Worm (Caenorhabditis elegans) whole organism, L4 larva: Measurements from ENCODE around the gene rsa-2.

Experiments used
- F10B5.3 ChIP-seq: sonication (generic microtip); optimal IDR thresholded peaks from 2 replicates; lab custom pipeline; 2016; ENCODE audit warnings: mild to moderate bottlenecking, missing genetic modification characterization, missing compliant biosample characterization
- F44E2.7 ChIP-seq: fragments of 200-800 bp; sonication (Bioruptor generic); IDR thresholded peaks from 2 replicates; pipeline ENCODE4 v2.1.2; 2022; ENCODE audit warnings: missing genetic modification characterization, missing compliant biosample characterization
- R02D3.7 ChIP-seq: fragments of 150-350 bp; sonication (generic microtip); optimal IDR thresholded peaks from 3 replicates; lab custom pipeline; 2014; ENCODE audit warnings: missing biosample characterization, missing genetic modification characterization
- T20F7.1 ChIP-seq: fragments of 200-800 bp; sonication (Bioruptor generic); optimal IDR thresholded peaks from 2 replicates; lab custom pipeline; 2018; ENCODE audit warnings: mild to moderate bottlenecking, missing genetic modification characterization, missing compliant biosample characterization
- T26A8.4 ChIP-seq: fragments of 200-800 bp; sonication (Bioruptor generic); IDR thresholded peaks from 2 replicates; pipeline ENCODE4 v1.3.6; 2022; ENCODE audit warnings: missing genetic modification characterization, missing compliant biosample characterization
- Y75B8A.6 ChIP-seq: fragments of 200-800 bp; sonication (Bioruptor generic); IDR thresholded peaks from 2 replicates; pipeline ENCODE4 v1.3.6; 2022; ENCODE audit warnings: missing genetic modification reagents, missing genetic modification characterization, missing compliant biosample characterization
- ZK337.2 ChIP-seq: fragments of 200-800 bp; sonication (Bioruptor generic); IDR thresholded peaks from 2 replicates; pipeline ENCODE4 v1.3.6; 2022; ENCODE audit warnings: missing genetic modification reagents, missing genetic modification characterization, missing compliant biosample characterization
- ZK546.5 ChIP-seq, 2 experiments: sonication (generic microtip); optimal IDR thresholded peaks; 2 replicates each; lab custom pipeline; 2017; ENCODE audit warnings: missing biosample characterization in 2 of 2, missing genetic modification characterization in 2 of 2
- aha-1 ChIP-seq: fragments of 150-350 bp; peaks from one replicate; lab custom pipeline; 2014; ENCODE audit warnings: missing biosample characterization, missing genetic modification characterization
- aly-2 ChIP-seq: sonication (generic microtip); optimal IDR thresholded peaks from 2 replicates; lab custom pipeline; 2018; ENCODE audit warnings: missing biosample characterization, missing genetic modification characterization
- ama-1 ChIP-seq: fragments of 150-350 bp; optimal IDR thresholded peaks from 2 replicates; lab custom pipeline; 2014; ENCODE audit warnings: inconsistent platforms, mixed read lengths
- arid-1 ChIP-seq: fragments of 200-800 bp; sonication (Bioruptor generic); conservative IDR thresholded peaks from 2 replicates; pipeline ENCODE4 v1.3.6; 2022; ENCODE audit warnings: missing genetic modification reagents, missing genetic modification characterization, missing compliant biosample characterization
- ceh-44 ChIP-seq: fragments of 200-800 bp; sonication (Bioruptor generic); IDR thresholded peaks from 2 replicates; pipeline ENCODE4 v1.3.6; 2022; ENCODE audit warnings: missing genetic modification reagents, missing genetic modification characterization, missing compliant biosample characterization
- ceh-62 ChIP-seq: sonication (generic microtip); optimal IDR thresholded peaks from 2 replicates; lab custom pipeline; 2017; ENCODE audit warnings: missing biosample characterization, missing genetic modification characterization
- ceh-82 ChIP-seq: sonication (generic microtip); optimal IDR thresholded peaks from 2 replicates; lab custom pipeline; 2017; ENCODE audit warnings: missing biosample characterization, missing genetic modification characterization
- ctbp-1 ChIP-seq: fragments of 200-800 bp; sonication (Bioruptor generic); IDR thresholded peaks from 2 replicates; pipeline ENCODE4 v1.3.6; 2022; ENCODE audit warnings: missing genetic modification reagents, missing genetic modification characterization, missing compliant biosample characterization
- daf-16 ChIP-seq, 3 experiments: sonication (generic microtip); optimal IDR thresholded peaks; 2 replicates each; lab custom pipeline; 2016 to 2017; ENCODE audit warnings: missing genetic modification characterization in 3 of 3, missing genetic modification reagents in 3 of 3, mild to moderate bottlenecking in 2 of 3, missing compliant biosample characterization in 2 of 3, missing biosample characterization in 1 of 3, moderate library complexity in 1 of 3
- daf-19 ChIP-seq: fragments of 200-800 bp; sonication (Bioruptor generic); conservative IDR thresholded peaks from 2 replicates; pipeline ENCODE4 v1.3.6; 2022; ENCODE audit warnings: missing genetic modification characterization, missing compliant biosample characterization
- dmd-6 ChIP-seq: fragments of 200-800 bp; sonication (Bioruptor generic); IDR thresholded peaks from 2 replicates; pipeline ENCODE4 v1.3.6; 2022; ENCODE audit warnings: missing genetic modification reagents, missing genetic modification characterization, missing compliant biosample characterization
- dmd-8 ChIP-seq: fragments of 200-800 bp; sonication (Bioruptor generic); IDR thresholded peaks from 2 replicates; pipeline ENCODE4 v1.3.6; 2022; ENCODE audit warnings: missing genetic modification characterization, missing compliant biosample characterization
- dmd-9 ChIP-seq: fragments of 200-800 bp; sonication (Bioruptor generic); IDR thresholded peaks from 2 replicates; pipeline ENCODE4 v1.3.6; 2022; ENCODE audit warnings: missing genetic modification reagents, missing genetic modification characterization, missing compliant biosample characterization
- dpl-1 ChIP-seq: fragments of 150-350 bp; optimal IDR thresholded peaks from 2 replicates; lab custom pipeline; 2014; ENCODE audit warnings: missing biosample characterization, missing genetic modification reagents, missing genetic modification characterization
- duxl-1 ChIP-seq: sonication (generic microtip); optimal IDR thresholded peaks from 2 replicates; lab custom pipeline; 2016; ENCODE audit warnings: mild to moderate bottlenecking, missing genetic modification characterization, moderate library complexity, missing compliant biosample characterization; ENCODE audit not compliant: poor library complexity
- dve-1 ChIP-seq: sonication (generic microtip); optimal IDR thresholded peaks from 2 replicates; lab custom pipeline; 2017; ENCODE audit warnings: antibody characterized with exemption, mild to moderate bottlenecking, missing genetic modification characterization, missing compliant biosample characterization; ENCODE audit not compliant: insufficient read depth
- hmg-1.1 ChIP-seq: fragments of 200-800 bp; sonication (Bioruptor generic); IDR thresholded peaks from 2 replicates; pipeline ENCODE4 v1.3.6; 2022; ENCODE audit warnings: missing genetic modification reagents, missing genetic modification characterization, missing compliant biosample characterization
- jun-1 ChIP-seq: fragments of 150-350 bp; optimal IDR thresholded peaks from 2 replicates; lab custom pipeline; 2014; ENCODE audit warnings: missing biosample characterization, missing genetic modification reagents, missing genetic modification characterization
- lin-13 ChIP-seq: fragments of 150-350 bp; optimal IDR thresholded peaks from 2 replicates; lab custom pipeline; 2014; ENCODE audit warnings: missing biosample characterization, missing genetic modification reagents, missing genetic modification characterization
- lin-38 ChIP-seq: fragments of 200-800 bp; sonication (Bioruptor generic); IDR thresholded peaks from 2 replicates; pipeline ENCODE4 v1.3.6; 2022; ENCODE audit warnings: missing genetic modification reagents, missing genetic modification characterization, missing compliant biosample characterization
- lin-39 ChIP-seq: fragments of 150-350 bp; optimal IDR thresholded peaks from 2 replicates; lab custom pipeline; 2014; ENCODE audit warnings: missing biosample characterization, missing genetic modification reagents, missing genetic modification characterization
- lsy-2 ChIP-seq, 2 experiments: fragments of 150-350 bp in 1 of 2; sonication (generic microtip) in 1 of 2; optimal IDR thresholded peaks; 2 replicates each; lab custom pipeline; 2014 to 2017; ENCODE audit warnings: missing biosample characterization in 2 of 2, missing genetic modification characterization in 2 of 2
- madf-9 ChIP-seq: fragments of 200-800 bp; sonication (Bioruptor generic); conservative IDR thresholded peaks from 2 replicates; pipeline ENCODE4 v1.3.6; 2022; ENCODE audit warnings: missing genetic modification reagents, missing genetic modification characterization, missing compliant biosample characterization
- mdt-29 ChIP-seq: fragments of 200-800 bp; sonication (Bioruptor generic); IDR thresholded peaks from 2 replicates; pipeline ENCODE4 v1.3.6; 2022; ENCODE audit warnings: missing genetic modification reagents, missing genetic modification characterization, missing compliant biosample characterization
- mep-1 ChIP-seq: fragments of 150-350 bp; sonication (generic microtip); optimal IDR thresholded peaks from 3 replicates; lab custom pipeline; 2014; ENCODE audit warnings: missing biosample characterization, missing genetic modification characterization
- nhr-28 ChIP-seq: fragments of 150-350 bp; optimal IDR thresholded peaks from 2 replicates; lab custom pipeline; 2014; ENCODE audit warnings: missing biosample characterization, missing genetic modification characterization
- nhr-42 ChIP-seq: fragments of 200-800 bp; sonication (Bioruptor generic); IDR thresholded peaks from 2 replicates; pipeline ENCODE4 v1.3.6; 2022; ENCODE audit warnings: missing genetic modification characterization, missing compliant biosample characterization
- nhr-48 ChIP-seq: sonication (generic microtip); optimal IDR thresholded peaks from 2 replicates; lab custom pipeline; 2016; ENCODE audit warnings: mild to moderate bottlenecking, missing genetic modification characterization, missing compliant biosample characterization
- nhr-6 ChIP-seq: fragments of 150-350 bp; optimal IDR thresholded peaks from 2 replicates; lab custom pipeline; 2014; ENCODE audit warnings: missing biosample characterization, missing genetic modification characterization
- nhr-76 ChIP-seq: fragments of 150-350 bp; optimal IDR thresholded peaks from 2 replicates; lab custom pipeline; 2014; ENCODE audit warnings: missing biosample characterization, missing genetic modification characterization
- rbr-2 ChIP-seq: sonication (generic microtip); optimal IDR thresholded peaks from 2 replicates; lab custom pipeline; 2016; ENCODE audit warnings: missing genotype, missing genetic modification characterization, missing compliant biosample characterization
- saeg-2 ChIP-seq: fragments of 200-800 bp; sonication (Bioruptor generic); IDR thresholded peaks from 2 replicates; pipeline ENCODE4 v1.3.6; 2022; ENCODE audit warnings: missing genetic modification reagents, missing genetic modification characterization, missing compliant biosample characterization
- sdz-12 ChIP-seq: fragments of 200-800 bp; sonication (Bioruptor generic); optimal IDR thresholded peaks from 2 replicates; lab custom pipeline; 2018; ENCODE audit warnings: mild to moderate bottlenecking, missing genetic modification characterization, missing compliant biosample characterization
- snpc-1.2 ChIP-seq: fragments of 200-800 bp; sonication (Bioruptor generic); IDR thresholded peaks from 2 replicates; pipeline ENCODE4 v1.3.6; 2022; ENCODE audit warnings: missing genetic modification reagents, missing genetic modification characterization, missing compliant biosample characterization
- spr-1 ChIP-seq: sonication (generic microtip); optimal IDR thresholded peaks from 2 replicates; lab custom pipeline; 2016; ENCODE audit warnings: mild to moderate bottlenecking, missing genetic modification characterization, missing compliant biosample characterization
- tag-97 ChIP-seq: fragments of 200-800 bp; sonication (Bioruptor generic); IDR thresholded peaks from 2 replicates; pipeline ENCODE4 v1.3.6; 2022; ENCODE audit warnings: missing genetic modification characterization, missing compliant biosample characterization
- tra-1 ChIP-seq: fragments of 200-800 bp; sonication (Bioruptor generic); IDR thresholded peaks from 2 replicates; pipeline ENCODE4 v1.3.6; 2022; ENCODE audit warnings: missing genetic modification reagents, missing genetic modification characterization, missing compliant biosample characterization
- unc-39 ChIP-seq: sonication (generic microtip); optimal IDR thresholded peaks from 2 replicates; lab custom pipeline; 2017; ENCODE audit warnings: missing biosample characterization, missing genetic modification characterization
- vab-7 ChIP-seq: fragments of 200-800 bp; sonication (Bioruptor generic); IDR thresholded peaks from 2 replicates; pipeline ENCODE4 v1.3.6; 2022; ENCODE audit warnings: missing genetic modification reagents, missing genetic modification characterization, missing compliant biosample characterization
- zag-1 ChIP-seq: fragments of 150-350 bp; optimal IDR thresholded peaks from 2 replicates; lab custom pipeline; 2014; ENCODE audit warnings: missing biosample characterization, missing genetic modification characterization
- zip-11 ChIP-seq: fragments of 200-800 bp; sonication (Bioruptor generic); IDR thresholded peaks from 2 replicates; pipeline ENCODE4 v1.3.6; 2022; ENCODE audit warnings: missing genetic modification characterization, missing compliant biosample characterization
- ztf-11 ChIP-seq: fragments of 150-350 bp; optimal IDR thresholded peaks from 2 replicates; lab custom pipeline; 2014; ENCODE audit warnings: missing biosample characterization, missing genetic modification characterization

Gene rsa-2

ce11 chrIII:11090112-11090648 is 26.9 kb downstream of the rsa-2 start (continued):
- peak; percentile 30 for TF ChIP-seq lin-13
- TF ChIP-seq nhr-76 (tag; lab: Kevin White, UChicago) = no peak
- 0 out of 2 replicates have a peak, but pooled peaks have one; percentile 55 for TF ChIP-seq dmd-8 (GFP tag; lab: Robert Waterston, UW)
- TF ChIP-seq mep-1 (tag; lab: Kevin White, UChicago) = peak; percentile 49
- no peak for TF ChIP-seq R02D3.7 (tag; lab: Kevin White, UChicago)
- no peak for TF ChIP-seq zag-1 (tag; lab: Kevin White, UChicago)
- TF ChIP-seq ceh-62 (tag; lab: Kevin White, UChicago) = no peak
- peak; percentile 19 for TF ChIP-seq sdz-12 (GFP tag; lab: Kevin White, UChicago)
- peak; percentile 70; the same call in 1 of the 2 replicates for TF ChIP-seq snpc-1.2 (GFP tag; lab: Robert Waterston, UW)
- peak; percentile 40 for TF ChIP-seq dve-1
- peak; percentile 45; the same call in 1 of the 2 replicates for TF ChIP-seq nhr-42
- TF ChIP-seq dmd-6 (GFP tag; lab: Robert Waterston, UW) = 0 out of 2 replicates have a peak, but pooled peaks have one; percentile 23
- no peak for TF ChIP-seq daf-19 (GFP tag; lab: Robert Waterston, UW)
- 0 out of 2 replicates have a peak, but pooled peaks have one; percentile 17 for TF ChIP-seq dmd-9 (GFP tag; lab: Robert Waterston, UW)
- peak; percentile 99 for TF ChIP-seq ama-1 (lab: Kevin White, UChicago)
- peak; percentile 48; the same call in 1 of the 2 replicates for TF ChIP-seq ZK337.2 (GFP tag; lab: Robert Waterston, UW)
- no peak for TF ChIP-seq jun-1
- TF ChIP-seq spr-1 (tag; lab: Kevin White, UChicago) = peak; percentile 24
- peak; percentile 37; the same call in 1 of the 2 replicates for TF ChIP-seq mdt-29
- TF ChIP-seq tra-1 (GFP tag; lab: Robert Waterston, UW) = no peak
- TF ChIP-seq duxl-1 (tag; lab: Kevin White, UChicago) = peak; percentile 59
- TF ChIP-seq daf-16 (GFP tag; optimal IDR thresholded peaks at IDR 0.05; lab: Kevin White, UChicago) = no peak
- peak; percentile 64 for TF ChIP-seq daf-16 (tag; optimal IDR thresholded peaks at IDR 0.05; lab: Kevin White, UChicago)
- peak; percentile 65 for TF ChIP-seq T26A8.4 (GFP tag; lab: Robert Waterston, UW)
- no peak for TF ChIP-seq F10B5.3 (tag; lab: Kevin White, UChicago)
- TF ChIP-seq lsy-2 (tag; optimal IDR thresholded peaks at IDR 0.05; lab: Kevin White, UChicago) = peak in 1 of 2 experiments; percentile 54
- TF ChIP-seq lin-38 (GFP tag; lab: Robert Waterston, UW) = peak; percentile 60
- peak; percentile 33; the same call in 1 of the 2 replicates for TF ChIP-seq hmg-1.1 (GFP tag; lab: Robert Waterston, UW)
- TF ChIP-seq ctbp-1 = peak; percentile 24; the same call in 1 of the 2 replicates
- TF ChIP-seq T20F7.1 (GFP tag; lab: Kevin White, UChicago) = no peak
- TF ChIP-seq arid-1 (GFP tag; lab: Robert Waterston, UW) = no peak; the same call in 1 of the 2 replicates
- TF ChIP-seq Y75B8A.6 (GFP tag; lab: Robert Waterston, UW) = no peak
- TF ChIP-seq saeg-2 (GFP tag; lab: Robert Waterston, UW) = no peak
- no peak for TF ChIP-seq zip-11 (GFP tag; lab: Robert Waterston, UW)
- TF ChIP-seq rbr-2 (tag; lab: Kevin White, UChicago) = no peak
- no peak for TF ChIP-seq ceh-82
- TF ChIP-seq dpl-1 (GFP tag; lab: Kevin White, UChicago) = peak; percentile 11
- TF ChIP-seq aha-1 (tag; lab: Kevin White, UChicago) = peak; percentile 63

- TF ChIP-seq madf-9 (GFP tag; lab: Robert Waterston, UW) = no peak
- no peak for TF ChIP-seq tag-97 (GFP tag; lab: Robert Waterston, UW)
- no peak for TF ChIP-seq duxl-1 (tag; lab: Kevin White, UChicago)
- TF ChIP-seq hmg-1.1 (GFP tag; lab: Robert Waterston, UW) = 0 out of 2 replicates have a peak, but pooled peaks have one; percentile 29
- no peak for TF ChIP-seq ztf-11 (tag; lab: Kevin White, UChicago)
- TF ChIP-seq T20F7.1 (GFP tag; lab: Kevin White, UChicago) = no peak
- peak; percentile 55; the same call in 1 of the 2 replicates for TF ChIP-seq vab-7 (GFP tag; lab: Robert Waterston, UW)
- TF ChIP-seq unc-39 (tag; lab: Kevin White, UChicago) = no peak
- no peak for TF ChIP-seq F44E2.7 (GFP tag; lab: Robert Waterston, UW)
- no peak for TF ChIP-seq lin-39
- no peak for TF ChIP-seq ceh-62 (tag; lab: Kevin White, UChicago)
- peak; percentile 57; the same call in 1 of the 2 replicates for TF ChIP-seq ceh-44 (GFP tag; lab: Robert Waterston, UW)
- TF ChIP-seq nhr-28 (tag; lab: Kevin White, UChicago) = no peak
- TF ChIP-seq nhr-48 (tag; lab: Kevin White, UChicago) = peak; percentile 4
- no peak for TF ChIP-seq nhr-6 (tag; lab: Kevin White, UChicago)
- no peak for TF ChIP-seq aly-2 (tag; lab: Kevin White, UChicago)
- TF ChIP-seq ZK546.5 (tag; optimal IDR thresholded peaks at IDR 0.05; lab: Kevin White, UChicago) = no peak
Observed at ce11 chrIII:11090870-11091386, 27.6 kb downstream of the rsa-2 start.
